Worm (Caenorhabditis elegans): ENCODE measurements around the gene kcc-1.
A peak's percentile ranks its signal among the peaks of the same experiment; 100 is the strongest.

Gene kcc-1

ce11 chrIV:7205969-7206368 is at the start of gene kcc-1:
Gene kcc-1, plus strand, starts transcription at chrIV:7206269.
- no peak for TF ChIP-seq lsy-2 (tag; optimal IDR thresholded peaks at IDR 0.05)
- no peak for TF ChIP-seq ceh-16 (tag; optimal IDR thresholded peaks at IDR 0.05)
- TF ChIP-seq fos-1 (tag; optimal IDR thresholded peaks at IDR 0.05): no peak
- TF ChIP-seq lin-13 (GFP tag; optimal IDR thresholded peaks at IDR 0.05): no peak
- no peak for TF ChIP-seq lin-11 (tag; optimal IDR thresholded peaks at IDR 0.05)
- TF ChIP-seq nhr-77 (tag; optimal IDR thresholded peaks at IDR 0.05): no peak
- TF ChIP-seq ZK546.5 (tag; optimal IDR thresholded peaks at IDR 0.05): no peak
- TF ChIP-seq mbf-1 (tag; optimal IDR thresholded peaks at IDR 0.05): no peak
- no peak for TF ChIP-seq nhr-21 (tag; optimal IDR thresholded peaks at IDR 0.05)
- no peak for TF ChIP-seq gmeb-1 (tag; optimal IDR thresholded peaks at IDR 0.05)
- no peak for TF ChIP-seq dmd-4 (tag; optimal IDR thresholded peaks at IDR 0.05)

DNA sequence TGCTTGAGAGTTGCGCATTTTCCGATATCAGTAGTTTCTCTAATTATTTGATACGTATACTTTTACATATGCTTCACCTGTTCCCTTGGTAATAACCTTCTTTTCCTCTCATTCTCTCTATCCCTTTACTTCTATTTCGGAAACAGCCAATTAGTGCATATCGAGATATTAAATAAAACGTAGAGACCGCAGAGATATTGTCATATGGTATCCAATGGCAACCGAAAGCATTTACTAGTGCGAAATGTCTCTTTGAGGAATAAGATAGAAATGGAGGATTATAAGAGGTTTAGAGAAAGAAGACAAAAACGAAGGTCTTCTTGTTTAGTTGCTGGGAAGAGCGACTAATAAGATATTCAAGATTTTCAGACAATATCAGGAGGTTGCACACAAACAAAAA is 49.7 kb upstream of the kcc-1 start, which contains the start of gene maph-9:
maph-9 (plus strand) TSS at position 273 of the 400 bp plus-strand sequence.
- no peak for TF ChIP-seq ceh-16 (tag; optimal IDR thresholded peaks at IDR 0.05)
- no peak for TF ChIP-seq ceh-82 (tag; optimal IDR thresholded peaks at IDR 0.05)
- TF ChIP-seq nhr-6 (tag; optimal IDR thresholded peaks at IDR 0.05): no peak
- no peak for TF ChIP-seq nhr-23 (tag; optimal IDR thresholded peaks at IDR 0.05)
- TF ChIP-seq C34F6.9 (tag; optimal IDR thresholded peaks at IDR 0.05): peak; percentile 33
- no peak for TF ChIP-seq peb-1 (tag; optimal IDR thresholded peaks at IDR 0.05)
- TF ChIP-seq egl-27 (tag; optimal IDR thresholded peaks at IDR 0.05): no peak
- TF ChIP-seq fos-1 (tag; optimal IDR thresholded peaks at IDR 0.05): no peak

ce11 chrIV:7158161-7158560 is 47.9 kb upstream of the kcc-1 start:
- TF ChIP-seq ceh-16 (tag; optimal IDR thresholded peaks at IDR 0.05) (no peak), peb-1 (tag; optimal IDR thresholded peaks at IDR 0.05) (no peak), elt-1 (tag; optimal IDR thresholded peaks at IDR 0.05) (no peak), nhr-23 (tag; optimal IDR thresholded peaks at IDR 0.05) (no peak), crh-2 (tag; optimal IDR thresholded peaks at IDR 0.05) (no peak), unc-39 (tag; optimal IDR thresholded peaks at IDR 0.05) (no peak), nhr-25 (tag; optimal IDR thresholded peaks at IDR 0.05) (no peak), lsy-2 (tag; optimal IDR thresholded peaks at IDR 0.05) (no peak)

- no peak for TF ChIP-seq Y55F3AM.14 (GFP tag; optimal IDR thresholded peaks at IDR 0.05)
Observed at ce11 chrIV:7159586-7159985, 46.5 kb upstream of the kcc-1 start.

ce11 chrIV:7165723-7166122 is 40.3 kb upstream of the kcc-1 start, which contains the start of gene rpc-1:
Gene rpc-1, minus strand, starts transcription at chrIV:7165748.
- no peak for TF ChIP-seq elt-1 (tag; optimal IDR thresholded peaks at IDR 0.05)
- no peak for TF ChIP-seq unc-55 (GFP tag; optimal IDR thresholded peaks at IDR 0.05)
- TF ChIP-seq C34F6.9 (tag; optimal IDR thresholded peaks at IDR 0.05): peak; percentile 63
- peak; percentile 83 for TF ChIP-seq gmeb-1 (tag; optimal IDR thresholded peaks at IDR 0.05)
- TF ChIP-seq nhr-12 (tag; optimal IDR thresholded peaks at IDR 0.05): no peak
- no peak for TF ChIP-seq lin-39 (tag; optimal IDR thresholded peaks at IDR 0.05)
- TF ChIP-seq nhr-129 (tag; optimal IDR thresholded peaks at IDR 0.05): peak; percentile 85
- no peak for TF ChIP-seq unc-39 (tag; optimal IDR thresholded peaks at IDR 0.05)
- TF ChIP-seq elt-3 (tag; optimal IDR thresholded peaks at IDR 0.05): no peak
- TF ChIP-seq unc-62 (GFP tag; optimal IDR thresholded peaks at IDR 0.05): no peak
- peak in 1 of 2 experiments; percentile 56 for TF ChIP-seq lsy-2 (tag; optimal IDR thresholded peaks at IDR 0.05)
- TF ChIP-seq nhr-237 (tag; optimal IDR thresholded peaks at IDR 0.05): no peak
- TF ChIP-seq sem-4 (tag; optimal IDR thresholded peaks at IDR 0.05): no peak
- no peak for TF ChIP-seq mbf-1 (tag; optimal IDR thresholded peaks at IDR 0.05)
- TF ChIP-seq dmd-4 (tag; optimal IDR thresholded peaks at IDR 0.05): no peak
- no peak for TF ChIP-seq nhr-11 (tag; optimal IDR thresholded peaks at IDR 0.05)
- no peak for TF ChIP-seq zag-1 (tag; optimal IDR thresholded peaks at IDR 0.05)
- TF ChIP-seq mdl-1 (tag; optimal IDR thresholded peaks at IDR 0.05): no peak
- no peak for TF ChIP-seq ceh-16 (tag; optimal IDR thresholded peaks at IDR 0.05)

- TF ChIP-seq ama-1 (optimal IDR thresholded peaks at IDR 0.05): no peak
- peak; percentile 62 for TF ChIP-seq C34F6.9 (tag; optimal IDR thresholded peaks at IDR 0.05)
- peak; percentile 36 for TF ChIP-seq sma-9 (GFP tag; optimal IDR thresholded peaks at IDR 0.05)
- no peak for TF ChIP-seq sma-9 (tag; optimal IDR thresholded peaks at IDR 0.05)
- TF ChIP-seq unc-55 (GFP tag; optimal IDR thresholded peaks at IDR 0.05): peak; percentile 55
- TF ChIP-seq mdl-1 (tag; optimal IDR thresholded peaks at IDR 0.05): peak in 1 of 2 experiments; percentile 37
- peak in 1 of 2 experiments; percentile 48 for TF ChIP-seq lsy-2 (tag; optimal IDR thresholded peaks at IDR 0.05)
- TF ChIP-seq elt-1 (tag; optimal IDR thresholded peaks at IDR 0.05): no peak
- TF ChIP-seq nhr-129 (tag; optimal IDR thresholded peaks at IDR 0.05): peak; percentile 26
Observed at ce11 chrIV:7166553-7166952, 39.5 kb upstream of the kcc-1 start, which contains the start of gene C42D4.18. Gene C42D4.18, plus strand, starts transcription at chrIV:7166783.
